Fruit fly (Drosophila melanogaster): ENCODE data around the gene Ocho.

Gene Ocho

DNA sequence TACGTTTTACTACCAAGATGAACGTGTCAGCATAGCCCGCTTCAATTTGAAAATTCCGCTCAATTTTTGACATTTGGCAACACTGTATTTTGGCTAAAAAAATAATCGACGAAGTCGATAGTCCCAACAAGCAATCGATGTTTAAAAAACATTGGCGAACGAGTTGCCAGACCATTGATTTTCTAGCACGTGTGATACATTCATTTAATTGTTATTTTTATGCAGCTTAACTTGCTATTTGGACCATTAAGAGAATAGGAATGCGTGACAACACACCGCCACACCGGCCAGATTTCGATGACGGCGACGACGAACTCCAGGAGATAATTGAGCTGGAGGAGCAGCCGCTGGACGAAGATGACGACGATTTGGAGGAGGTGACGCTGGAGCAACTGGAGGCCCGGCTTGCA is 8.0 kb downstream of the Ocho start, which contains the start of gene CG5114 (continued):
- TF ChIP-seq ttk (GFP tag; IDR thresholded peaks at IDR 0.05) (no peak), CG14050 (GFP tag; IDR thresholded peaks at IDR 0.05) (0 out of 3 replicates have a peak, but pooled peaks have one; percentile 17), CG15479 (GFP tag; optimal IDR thresholded peaks at IDR 0.05) (no peak), ewg (GFP tag; optimal IDR thresholded peaks at IDR 0.05) (no peak), Lpt (GFP tag; optimal IDR thresholded peaks at IDR 0.05) (no peak), ken (GFP tag; IDR thresholded peaks at IDR 0.05) (0 out of 3 replicates have a peak, but pooled peaks have one; percentile 39), CG18476 (GFP tag; optimal IDR thresholded peaks at IDR 0.05) (no peak), CG16813 (GFP tag; IDR thresholded peaks at IDR 0.05; ENCODE audit: partially characterized antibody) (peak; percentile 87), CG6791 (GFP tag; IDR thresholded peaks at IDR 0.05; ENCODE audit: partially characterized antibody) (peak; percentile 91), CG13123 (GFP tag; optimal IDR thresholded peaks at IDR 0.05) (no peak), pan (optimal IDR thresholded peaks at IDR 0.05) (no peak), pan (GFP tag; optimal IDR thresholded peaks at IDR 0.05 in 1 of 2, IDR thresholded peaks at IDR 0.05 in 1 of 2) (peak in 1 of 2 experiments; percentile 53), CG10959 (GFP tag; IDR thresholded peaks at IDR 0.05) (no peak), kay (GFP tag; optimal IDR thresholded peaks at IDR 0.05) (peak; percentile 54), CG10565 (GFP tag; optimal IDR thresholded peaks at IDR 0.05) (no peak), HmgZ (tag; optimal IDR thresholded peaks at IDR 0.05) (peak; percentile 80), pfk (GFP tag; optimal IDR thresholded peaks at IDR 0.05) (no peak), CG6683 (GFP tag; optimal IDR thresholded peaks at IDR 0.05) (no peak), unpg (GFP tag; optimal IDR thresholded peaks at IDR 0.05) (peak; percentile 31), CG2678 (tag; optimal IDR thresholded peaks at IDR 0.05) (peak; percentile 11), pb (GFP tag; optimal IDR thresholded peaks at IDR 0.05) (no peak), HLH3B (GFP tag; IDR thresholded peaks at IDR 0.05) (no peak), toy (GFP tag; IDR thresholded peaks at IDR 0.05) (no peak), CG12744 (GFP tag; optimal IDR thresholded peaks at IDR 0.05) (peak; percentile 3), Ada2b (GFP tag; IDR thresholded peaks at IDR 0.05) (no peak; the same call in 1 of the 2 replicates), CG6272 (GFP tag; IDR thresholded peaks at IDR 0.05) (no peak), CG16863 (GFP tag; optimal IDR thresholded peaks at IDR 0.05) (peak; percentile 13), CG7556 (GFP tag; optimal IDR thresholded peaks at IDR 0.05) (peak; percentile 6), PHDP (tag; optimal IDR thresholded peaks at IDR 0.05) (peak; percentile 31), CG10431 (GFP tag; optimal IDR thresholded peaks at IDR 0.05) (no peak), CG6854 (GFP tag; optimal IDR thresholded peaks at IDR 0.05) (no peak), klu (GFP tag; IDR thresholded peaks at IDR 0.05) (no peak), HmgD (GFP tag; optimal IDR thresholded peaks at IDR 0.05) (peak; percentile 38), pzg (GFP tag; optimal IDR thresholded peaks at IDR 0.05) (peak; percentile 96), CG8290 (GFP tag; optimal IDR thresholded peaks at IDR 0.05) (no peak), CG8290 (tag; optimal IDR thresholded peaks at IDR 0.05) (peak in 1 of 2 experiments; percentile 83), trh (GFP tag; optimal IDR thresholded peaks at IDR 0.05) (no peak), CG8089 (GFP tag; optimal IDR thresholded peaks at IDR 0.05) (no peak), CG1024 (GFP tag; IDR thresholded peaks at IDR 0.05) (no peak), eyg (GFP tag; optimal IDR thresholded peaks at IDR 0.05) (peak; percentile 19), pho (GFP tag; optimal IDR thresholded peaks at IDR 0.05) (peak; percentile 58), disco-r (GFP tag; optimal IDR thresholded peaks at IDR 0.05) (no peak), ham (GFP tag; IDR thresholded peaks at IDR 0.05) (no peak), gro (GFP tag; optimal IDR thresholded peaks at IDR 0.05) (peak; percentile 66), vfl (GFP tag; optimal IDR thresholded peaks at IDR 0.05) (peak; percentile 14), sens-2 (GFP tag; IDR thresholded peaks at IDR 0.05) (no peak), Fer3 (tag; optimal IDR thresholded peaks at IDR 0.05) (peak; percentile 42), CG7839 (tag; optimal IDR thresholded peaks at IDR 0.05) (peak; percentile 2), Doc3 (GFP tag; IDR thresholded peaks at IDR 0.05; ENCODE audit: partially characterized antibody) (peak; percentile 82), CG15514 (GFP tag; optimal IDR thresholded peaks at IDR 0.05) (peak; percentile 67), CG7271 (tag; optimal IDR thresholded peaks at IDR 0.05) (no peak), lilli (GFP tag; optimal IDR thresholded peaks at IDR 0.05) (peak; percentile 73)
